Fruit fly (Drosophila melanogaster): ENCODE data around the gene Tmtc1.
A peak's percentile ranks its signal among the peaks of the same experiment; 100 is the strongest.

Gene Tmtc1

dm6 chr2L:2734215-2734614 is 56.7 kb downstream of the Tmtc1 start (continued):
- TF ChIP-seq Ssrp (tag; optimal IDR thresholded peaks at IDR 0.05) (no peak), B-H1 (GFP tag; IDR thresholded peaks at IDR 0.05) (no peak), CG5245 (GFP tag; optimal IDR thresholded peaks at IDR 0.05) (no peak), CG9932 (GFP tag; IDR thresholded peaks at IDR 0.05) (peak; percentile 64), CG7987 (GFP tag; optimal IDR thresholded peaks at IDR 0.05) (no peak), knrl (GFP tag; IDR thresholded peaks at IDR 0.05; ENCODE audit: partially characterized antibody) (no peak), CG9609 (GFP tag; optimal IDR thresholded peaks at IDR 0.05) (peak; percentile 23), Meics (GFP tag; optimal IDR thresholded peaks at IDR 0.05) (peak; percentile 67), CG12391 (tag; optimal IDR thresholded peaks at IDR 0.05) (peak; percentile 23), CG1792 (GFP tag; optimal IDR thresholded peaks at IDR 0.05) (no peak), wek (GFP tag; optimal IDR thresholded peaks at IDR 0.05) (no peak), CG10979 (tag; optimal IDR thresholded peaks at IDR 0.05) (peak; percentile 2), Blimp-1 (GFP tag; optimal IDR thresholded peaks at IDR 0.05) (peak; percentile 55), pzg (GFP tag; optimal IDR thresholded peaks at IDR 0.05) (no peak), CG8924 (tag; optimal IDR thresholded peaks at IDR 0.05) (peak; percentile 23), CG6765 (GFP tag; optimal IDR thresholded peaks at IDR 0.05) (peak; percentile 27), CG3163 (GFP tag; optimal IDR thresholded peaks at IDR 0.05) (no peak), Deaf1 (tag; optimal IDR thresholded peaks at IDR 0.05) (peak; percentile 5), lmd (GFP tag; IDR thresholded peaks at IDR 0.05) (peak; percentile 55), crc (GFP tag; optimal IDR thresholded peaks at IDR 0.05) (peak; percentile 26), CG17802 (tag; optimal IDR thresholded peaks at IDR 0.05) (no peak), CG12769 (tag; optimal IDR thresholded peaks at IDR 0.05) (peak; percentile 50)

dm6 chr2L:2734946-2735345 is 57.4 kb downstream of the Tmtc1 start:
- TF ChIP-seq CG5245 (GFP tag; optimal IDR thresholded peaks at IDR 0.05) (no peak), ac (GFP tag; optimal IDR thresholded peaks at IDR 0.05) (no peak), zfh2 (GFP tag; optimal IDR thresholded peaks at IDR 0.05) (peak; percentile 57), CG9727 (GFP tag; optimal IDR thresholded peaks at IDR 0.05) (no peak), Awh (GFP tag; IDR thresholded peaks at IDR 0.05) (no peak), fu2 (GFP tag; optimal IDR thresholded peaks at IDR 0.05) (peak; percentile 38), lola (GFP tag; optimal IDR thresholded peaks at IDR 0.05) (no peak), CG2120 (GFP tag; optimal IDR thresholded peaks at IDR 0.05) (peak; percentile 63), pita (GFP tag; optimal IDR thresholded peaks at IDR 0.05) (no peak), rib (GFP tag; IDR thresholded peaks at IDR 0.05) (no peak), mirr (GFP tag; optimal IDR thresholded peaks at IDR 0.05) (no peak), Med (GFP tag) (peak; percentile 79), CG12391 (tag; optimal IDR thresholded peaks at IDR 0.05) (no peak), CG6689 (GFP tag; IDR thresholded peaks at IDR 0.05) (0 out of 2 replicates have a peak, but pooled peaks have one; percentile 11), CG8924 (tag; optimal IDR thresholded peaks at IDR 0.05) (no peak), Dip2 (GFP tag; IDR thresholded peaks at IDR 0.05) (no peak), CG4707 (GFP tag; optimal IDR thresholded peaks at IDR 0.05) (no peak), cad (GFP tag; optimal IDR thresholded peaks at IDR 0.05) (no peak), Deaf1 (tag; optimal IDR thresholded peaks at IDR 0.05) (no peak), pho (GFP tag; optimal IDR thresholded peaks at IDR 0.05) (peak; percentile 44), CG34422 (GFP tag; IDR thresholded peaks at IDR 0.05) (no peak), CHES-1-like (GFP tag; optimal IDR thresholded peaks at IDR 0.05) (peak; percentile 12), luna (GFP tag; optimal IDR thresholded peaks at IDR 0.05) (peak; percentile 12), CG17361 (GFP tag; IDR thresholded peaks at IDR 0.05) (no peak), Sox102F (GFP tag; optimal IDR thresholded peaks at IDR 0.05) (no peak), pum (GFP tag; optimal IDR thresholded peaks at IDR 0.05) (no peak), ind (GFP tag; optimal IDR thresholded peaks at IDR 0.05) (no peak), slou (GFP tag; optimal IDR thresholded peaks at IDR 0.05) (no peak), CG7271 (tag; optimal IDR thresholded peaks at IDR 0.05) (no peak), corto (GFP tag; optimal IDR thresholded peaks at IDR 0.05) (no peak), Bteb2 (GFP tag; optimal IDR thresholded peaks at IDR 0.05) (no peak), CG15479 (GFP tag; optimal IDR thresholded peaks at IDR 0.05) (no peak), CG12104 (GFP tag; optimal IDR thresholded peaks at IDR 0.05) (no peak)
